Worm (Caenorhabditis elegans): ENCODE results near the gene mett-10.

mett-10 gene

DNA sequence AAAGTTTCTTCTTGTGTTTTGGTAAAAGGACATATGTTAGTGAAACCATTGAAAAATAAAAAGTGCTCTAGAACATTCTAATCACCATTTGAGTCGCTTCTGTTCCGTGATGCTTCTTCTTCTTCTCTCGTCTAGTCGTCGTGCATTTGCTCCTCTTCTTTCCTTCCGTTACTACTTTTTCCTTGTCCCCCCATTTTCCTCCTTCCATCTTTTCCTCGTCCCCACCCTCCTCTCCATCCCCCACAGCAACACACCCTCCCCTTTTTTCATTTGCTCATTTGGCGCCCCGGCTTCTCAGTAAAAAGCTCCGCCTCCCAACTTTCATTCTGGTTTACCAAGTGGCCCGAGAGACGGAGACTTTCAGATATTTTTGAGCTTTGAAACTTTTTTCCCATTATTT, 36.9 kb downstream of the mett-10 start:
- no peak for TF ChIP-seq nhr-28 (tag; optimal IDR thresholded peaks at IDR 0.05)
- no peak for TF ChIP-seq dmd-8 (GFP tag; IDR thresholded peaks at IDR 0.05)
- no peak for TF ChIP-seq madf-9 (GFP tag; conservative IDR thresholded peaks at IDR 0.05)
- peak; percentile 11 for TF ChIP-seq aha-1 (tag)
- peak; percentile 32 for TF ChIP-seq hlh-11 (tag; optimal IDR thresholded peaks at IDR 0.05)
- TF ChIP-seq madf-5 (GFP tag; IDR thresholded peaks at IDR 0.05) = no peak
- peak; percentile 86 for TF ChIP-seq ctbp-1 (GFP tag; IDR thresholded peaks at IDR 0.05)
- TF ChIP-seq hlh-30 (tag; optimal IDR thresholded peaks at IDR 0.05; ENCODE audit: insufficient read depth) = peak; percentile 22
- TF ChIP-seq egl-43 (GFP tag; IDR thresholded peaks at IDR 0.05) = peak; percentile 57; the same call in 1 of the 2 replicates
- no peak for TF ChIP-seq F37D6.2 (tag; optimal IDR thresholded peaks at IDR 0.05)
- no peak for TF ChIP-seq ztf-7 (tag; optimal IDR thresholded peaks at IDR 0.05)
- TF ChIP-seq set-16 (GFP tag; IDR thresholded peaks at IDR 0.05) = peak; percentile 55
- peak; percentile 52 for TF ChIP-seq fkh-10 (GFP tag; optimal IDR thresholded peaks at IDR 0.05)
- peak; percentile 8 to 64 for TF ChIP-seq lsy-2 (tag; optimal IDR thresholded peaks at IDR 0.05)
- TF ChIP-seq hif-1 (tag; optimal IDR thresholded peaks at IDR 0.05) = peak in 1 of 2 experiments; percentile 7
- TF ChIP-seq hmg-1.1 (GFP tag; IDR thresholded peaks at IDR 0.05) = peak; percentile 50; the same call in 1 of the 2 replicates
- TF ChIP-seq ama-1 (optimal IDR thresholded peaks at IDR 0.05) = peak; percentile 30
- peak in 1 of 2 experiments; percentile 7 for TF ChIP-seq mdl-1 (tag; optimal IDR thresholded peaks at IDR 0.05)
- peak; percentile 42 for TF ChIP-seq mep-1 (tag; optimal IDR thresholded peaks at IDR 0.05)

DNA sequence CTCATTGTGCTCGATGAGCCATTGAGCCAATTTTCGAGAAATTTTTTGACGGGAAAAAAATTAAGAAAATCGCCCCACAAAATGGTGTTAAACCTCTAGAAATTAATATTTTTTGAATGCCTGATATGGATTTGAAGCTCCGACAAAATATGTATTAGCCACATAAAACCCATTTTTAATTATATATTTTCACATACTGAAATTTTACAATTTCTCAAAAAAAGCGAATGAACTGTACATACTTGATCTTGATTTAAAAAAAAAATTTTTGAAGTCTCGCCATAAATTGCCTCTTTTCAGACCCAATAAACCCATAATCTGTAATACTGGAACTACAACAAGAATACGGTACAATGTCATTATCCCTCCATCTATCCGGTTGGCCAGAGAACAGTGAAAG, 37.7 kb downstream of the mett-10 start, which contains the start of gene nac-3:
TSS of gene nac-3 (plus strand) at position 301 of the 400 bp plus-strand sequence.
- TF ChIP-seq dmd-6 (GFP tag; IDR thresholded peaks at IDR 0.05) = no peak
- TF ChIP-seq zfp-3 (GFP tag; conservative IDR thresholded peaks at IDR 0.05) = 0 out of 2 replicates have a peak, but pooled peaks have one; percentile 20

DNA sequence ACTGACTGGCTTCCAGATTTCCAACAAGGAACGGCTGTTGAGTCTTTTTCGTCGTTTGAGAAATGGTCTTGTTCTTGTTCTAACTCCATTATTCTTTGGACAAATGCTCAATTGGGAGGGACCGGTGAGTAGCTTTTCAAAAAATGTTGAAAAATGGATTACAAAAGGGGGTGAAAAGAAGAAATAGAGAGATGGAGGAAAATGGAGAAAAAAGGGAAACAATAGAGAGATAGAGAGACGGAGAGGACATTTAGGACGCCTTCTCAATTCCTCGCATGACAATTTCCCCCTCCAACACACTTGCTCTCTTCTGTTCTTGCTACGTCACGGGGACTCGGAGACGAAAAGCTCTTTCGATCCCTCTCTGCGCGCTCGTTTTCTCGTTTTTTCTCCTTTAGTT, 38.2 kb downstream of the mett-10 start:
- TF ChIP-seq jun-1 (tag; optimal IDR thresholded peaks at IDR 0.05) (no peak), mdt-29 (GFP tag; IDR thresholded peaks at IDR 0.05) (0 out of 2 replicates have a peak, but pooled peaks have one; percentile 46), aha-1 (tag) (peak; percentile 61), Y105C5A.15 (GFP tag; IDR thresholded peaks at IDR 0.05) (no peak), gei-8 (GFP tag; optimal IDR thresholded peaks at IDR 0.05) (no peak), lin-39 (tag; optimal IDR thresholded peaks at IDR 0.05) (no peak), ceh-20 (GFP tag; IDR thresholded peaks at IDR 0.05) (no peak), R02D3.7 (tag; optimal IDR thresholded peaks at IDR 0.05) (no peak), ztf-7 (tag; optimal IDR thresholded peaks at IDR 0.05) (no peak), pha-4 (GFP tag; IDR thresholded peaks at IDR 0.05) (0 out of 2 replicates have a peak, but pooled peaks have one; percentile 26), pha-4 (tag; optimal IDR thresholded peaks at IDR 0.05) (no peak), mep-1 (tag; optimal IDR thresholded peaks at IDR 0.05) (peak; percentile 54), dmd-9 (GFP tag; IDR thresholded peaks at IDR 0.05) (no peak), ctbp-1 (GFP tag; IDR thresholded peaks at IDR 0.05) (peak; percentile 74), nhr-77 (tag; optimal IDR thresholded peaks at IDR 0.05) (no peak), dmd-6 (GFP tag; IDR thresholded peaks at IDR 0.05) (no peak), lim-7 (GFP tag; IDR thresholded peaks at IDR 0.05) (no peak), nhr-102 (tag; optimal IDR thresholded peaks at IDR 0.05) (no peak), mxl-3 (GFP tag; optimal IDR thresholded peaks at IDR 0.05) (no peak), ces-1 (GFP tag; optimal IDR thresholded peaks at IDR 0.05) (peak; percentile 24), ceh-62 (tag; optimal IDR thresholded peaks at IDR 0.05) (no peak), ZK337.2 (GFP tag; IDR thresholded peaks at IDR 0.05) (no peak), rbr-2 (tag; optimal IDR thresholded peaks at IDR 0.05) (peak; percentile 64), set-16 (GFP tag; IDR thresholded peaks at IDR 0.05) (0 out of 2 replicates have a peak, but pooled peaks have one; percentile 4), nhr-48 (tag; optimal IDR thresholded peaks at IDR 0.05) (peak; percentile 8), ceh-82 (tag; optimal IDR thresholded peaks at IDR 0.05) (no peak), tag-97 (GFP tag; IDR thresholded peaks at IDR 0.05) (no peak), zfp-3 (GFP tag; conservative IDR thresholded peaks at IDR 0.05) (no peak), fkh-10 (GFP tag; optimal IDR thresholded peaks at IDR 0.05) (peak; percentile 56), ztf-11 (tag; optimal IDR thresholded peaks at IDR 0.05) (no peak), fos-1 (tag; optimal IDR thresholded peaks at IDR 0.05) (no peak), egl-43 (GFP tag; IDR thresholded peaks at IDR 0.05) (no peak), mdl-1 (tag; optimal IDR thresholded peaks at IDR 0.05) (peak in 1 of 2 experiments; percentile 46), daf-12 (tag; optimal IDR thresholded peaks at IDR 0.05) (no peak), lin-38 (GFP tag; IDR thresholded peaks at IDR 0.05) (no peak), spr-3 (GFP tag; optimal IDR thresholded peaks at IDR 0.05) (no peak)

All from whole organism, L4 larva.